Fruit fly (Drosophila melanogaster): Measurements from ENCODE around the gene CG14892.
A peak's percentile ranks its signal among the peaks of the same experiment; 100 is the strongest.

The CG14892 gene

dm6 chr3R:16630564-16630963 is 36.4 kb downstream of the CG14892 start (continued):
- TF ChIP-seq oc (tag; optimal IDR thresholded peaks at IDR 0.05) (no peak), trem (tag; optimal IDR thresholded peaks at IDR 0.05) (peak; percentile 17), CoRest (tag; optimal IDR thresholded peaks at IDR 0.05) (peak; percentile 23), Hsf (GFP tag; optimal IDR thresholded peaks at IDR 0.05) (peak; percentile 21), tna (GFP tag; IDR thresholded peaks at IDR 0.05; ENCODE audit: partially characterized antibody) (no peak), Trl (optimal IDR thresholded peaks at IDR 0.05) (no peak), Trl (GFP tag; optimal IDR thresholded peaks at IDR 0.05) (peak; percentile 5), zen (tag; optimal IDR thresholded peaks at IDR 0.05) (peak; percentile 80), toy (GFP tag; IDR thresholded peaks at IDR 0.05) (no peak), HLH4C (GFP tag; IDR thresholded peaks at IDR 0.05; ENCODE audit: partially characterized antibody) (no peak), Camta (GFP tag; optimal IDR thresholded peaks at IDR 0.05) (no peak), CG10274 (GFP tag; optimal IDR thresholded peaks at IDR 0.05) (no peak), dm (GFP tag; optimal IDR thresholded peaks at IDR 0.05) (no peak), Gsc (GFP tag; IDR thresholded peaks at IDR 0.05) (no peak), fd96Cb (tag; optimal IDR thresholded peaks at IDR 0.05) (peak; percentile 1), zf30C (GFP tag; optimal IDR thresholded peaks at IDR 0.05) (peak; percentile 98), Bdp1 (GFP tag; optimal IDR thresholded peaks at IDR 0.05) (no peak), CG13424 (tag; optimal IDR thresholded peaks at IDR 0.05) (peak; percentile 24), C15 (GFP tag; IDR thresholded peaks at IDR 0.05) (no peak), CG17385 (GFP tag; optimal IDR thresholded peaks at IDR 0.05) (no peak), CG10267 (tag; optimal IDR thresholded peaks at IDR 0.05) (peak; percentile 53), onecut (GFP tag; IDR thresholded peaks at IDR 0.05) (0 out of 2 replicates have a peak, but pooled peaks have one; percentile 9), tin (GFP tag; optimal IDR thresholded peaks at IDR 0.05) (peak; percentile 2), CG2712 (tag; optimal IDR thresholded peaks at IDR 0.05) (peak; percentile 62), dmrt11E (tag; optimal IDR thresholded peaks at IDR 0.05) (peak; percentile 73), grau (tag; optimal IDR thresholded peaks at IDR 0.05) (peak; percentile 17), Poxn (GFP tag; IDR thresholded peaks at IDR 0.05) (no peak), CG12391 (tag; optimal IDR thresholded peaks at IDR 0.05) (peak; percentile 39), gem (tag; optimal IDR thresholded peaks at IDR 0.05) (peak; percentile 63), CG1603 (tag; optimal IDR thresholded peaks at IDR 0.05) (peak; percentile 38), CG17829 (tag; optimal IDR thresholded peaks at IDR 0.05) (peak; percentile 68), CG4730 (GFP tag; IDR thresholded peaks at IDR 0.05) (no peak), Abd-B (GFP tag; optimal IDR thresholded peaks at IDR 0.05) (no peak), ara (GFP tag; IDR thresholded peaks at IDR 0.05) (no peak), sens (GFP tag) (peak; percentile 66), Max (GFP tag; optimal IDR thresholded peaks at IDR 0.05) (peak; percentile 11), Ssrp (tag; optimal IDR thresholded peaks at IDR 0.05) (peak; percentile 22), CG31388 (GFP tag; optimal IDR thresholded peaks at IDR 0.05) (no peak), gcm2 (GFP tag; optimal IDR thresholded peaks at IDR 0.05) (no peak), nmo (GFP tag; optimal IDR thresholded peaks at IDR 0.05) (peak; percentile 25), D (optimal IDR thresholded peaks at IDR 0.05) (no peak), D (GFP tag; optimal IDR thresholded peaks at IDR 0.05) (peak; percentile 42), Side (GFP tag; optimal IDR thresholded peaks at IDR 0.05) (peak; percentile 7), lilli (GFP tag; optimal IDR thresholded peaks at IDR 0.05) (no peak), Mad (GFP tag; optimal IDR thresholded peaks at IDR 0.05) (no peak), gfzf (GFP tag; optimal IDR thresholded peaks at IDR 0.05) (no peak), repo (GFP tag; optimal IDR thresholded peaks at IDR 0.05) (no peak), br (optimal IDR thresholded peaks at IDR 0.05) (no peak), CG33557 (GFP tag; optimal IDR thresholded peaks at IDR 0.05) (peak; percentile 54), Atf-2 (GFP tag; optimal IDR thresholded peaks at IDR 0.05) (peak; percentile 38), hbn (GFP tag; IDR thresholded peaks at IDR 0.05; ENCODE audit: partially characterized antibody) (no peak), Atf3 (GFP tag; optimal IDR thresholded peaks at IDR 0.05) (no peak), her (GFP tag; optimal IDR thresholded peaks at IDR 0.05) (no peak)
